Worm (Caenorhabditis elegans): Measurements from ENCODE around the gene moma-1.

moma-1 gene

DNA sequence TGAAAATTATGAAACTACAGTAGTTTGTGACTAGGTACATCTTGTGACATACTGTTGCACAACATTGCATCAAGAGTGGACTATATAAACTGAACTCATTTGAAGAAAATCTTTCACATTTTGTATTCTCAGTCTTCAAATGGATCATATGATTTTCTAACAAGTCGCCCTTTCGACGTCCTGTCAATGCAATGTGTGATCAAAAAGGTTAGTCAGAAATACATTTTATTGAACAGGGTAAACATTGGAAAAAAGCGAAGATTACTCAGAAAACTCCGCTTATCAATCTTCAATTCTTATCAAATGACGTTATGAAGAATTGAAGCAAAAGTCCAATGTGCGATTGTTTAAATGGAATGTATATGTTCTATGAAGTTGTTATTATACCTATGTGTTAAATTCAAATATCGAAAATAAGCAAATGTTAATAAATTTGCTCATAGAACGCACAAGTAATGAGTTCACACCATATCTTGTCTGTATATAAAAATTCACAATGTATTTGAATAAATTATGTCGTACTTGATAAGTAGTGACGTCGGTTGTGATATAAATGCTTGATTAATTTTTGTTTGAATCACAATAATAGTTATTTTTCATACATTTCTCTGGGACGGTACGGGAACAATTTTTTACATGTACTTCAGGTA lies 19.2 kb downstream of the moma-1 start, which contains the start of gene zip-2 (continued):
- TF ChIP-seq nhr-90 (tag; optimal IDR thresholded peaks at IDR 0.05; ENCODE audit: poor library complexity) = peak; percentile 50
- TF ChIP-seq ceh-90 (tag; optimal IDR thresholded peaks at IDR 0.05) = no peak
- no peak for TF ChIP-seq ztf-11 (tag; optimal IDR thresholded peaks at IDR 0.05)
- no peak for TF ChIP-seq unc-86 (tag; optimal IDR thresholded peaks at IDR 0.05)
- no peak for TF ChIP-seq irx-1 (tag; optimal IDR thresholded peaks at IDR 0.05)
- no peak for TF ChIP-seq mab-9 (GFP tag; IDR thresholded peaks at IDR 0.05)
- peak; percentile 52 for TF ChIP-seq nhr-71 (tag; optimal IDR thresholded peaks at IDR 0.05)
- TF ChIP-seq lin-14 (GFP tag; optimal IDR thresholded peaks at IDR 0.05) = peak; percentile 60
- TF ChIP-seq hlh-17 (GFP tag; optimal IDR thresholded peaks at IDR 0.05; ENCODE audit: borderline replicate concordance) = no peak
- peak in 2 of 6 experiments; percentile 54 to 74 for TF ChIP-seq elt-3 (tag; optimal IDR thresholded peaks at IDR 0.05)
- no peak for TF ChIP-seq snpc-4 (tag; optimal IDR thresholded peaks at IDR 0.05)
- no peak for TF ChIP-seq zip-4 (GFP tag; optimal IDR thresholded peaks at IDR 0.05)
- TF ChIP-seq nhr-19 (GFP tag; conservative IDR thresholded peaks at IDR 0.05) = no peak
- peak; percentile 36 for TF ChIP-seq snu-23 (GFP tag; optimal IDR thresholded peaks at IDR 0.05)
- no peak for TF ChIP-seq hpl-2 (GFP tag; optimal IDR thresholded peaks at IDR 0.05)
- TF ChIP-seq aly-2 (tag; optimal IDR thresholded peaks at IDR 0.05) = no peak
- TF ChIP-seq nhr-47 (tag; optimal IDR thresholded peaks at IDR 0.05) = peak; percentile 5
- no peak for TF ChIP-seq lin-15B (tag; optimal IDR thresholded peaks at IDR 0.05)
- TF ChIP-seq jun-1 (tag; optimal IDR thresholded peaks at IDR 0.05) = peak; percentile 11
- no peak for TF ChIP-seq isw-1 (GFP tag; IDR thresholded peaks at IDR 0.05)
- TF ChIP-seq nhr-12 (tag; optimal IDR thresholded peaks at IDR 0.05) = no peak
- TF ChIP-seq ceh-8 (GFP tag; optimal IDR thresholded peaks at IDR 0.05) = no peak
- TF ChIP-seq nhr-84 (tag; optimal IDR thresholded peaks at IDR 0.05) = no peak
- no peak for TF ChIP-seq F16B12.6 (tag; optimal IDR thresholded peaks at IDR 0.05)
- TF ChIP-seq nhr-77 (tag; optimal IDR thresholded peaks at IDR 0.05) = no peak
- TF ChIP-seq C04F5.9 (tag; optimal IDR thresholded peaks at IDR 0.05) = no peak
- peak; percentile 66 for TF ChIP-seq elt-2 (tag; optimal IDR thresholded peaks at IDR 0.05)
- TF ChIP-seq sptf-1 (tag; optimal IDR thresholded peaks at IDR 0.05) = no peak
- TF ChIP-seq mef-2 (tag; optimal IDR thresholded peaks at IDR 0.05) = peak; percentile 2
- TF ChIP-seq dpl-1 (GFP tag; optimal IDR thresholded peaks at IDR 0.05) = peak in 1 of 3 experiments; percentile 18
- no peak for TF ChIP-seq skn-1 (tag; optimal IDR thresholded peaks at IDR 0.05)
- TF ChIP-seq vab-15 (tag; optimal IDR thresholded peaks at IDR 0.05) = no peak

DNA sequence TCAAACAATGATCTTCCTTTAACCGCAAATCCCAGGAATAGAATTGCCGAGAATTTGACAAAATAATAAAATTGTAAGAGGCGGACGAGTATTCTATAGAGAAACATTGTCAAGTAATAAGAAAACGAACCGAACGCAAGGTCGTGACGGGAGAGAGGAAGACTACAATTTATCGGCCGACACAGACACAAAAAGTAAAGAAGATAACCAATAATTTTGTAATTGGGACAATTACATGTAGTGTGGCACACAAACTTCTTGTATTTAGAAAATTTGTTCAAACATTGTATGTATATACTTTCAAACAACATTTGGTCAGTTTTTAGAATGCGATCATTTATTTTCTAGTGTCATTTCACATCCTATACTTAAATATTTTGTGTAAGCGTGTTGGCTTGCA lies 20.2 kb downstream of the moma-1 start, which contains the start of gene ceeh-1:
Gene ceeh-1, minus strand, starts transcription at position 317 of the 400 bp plus-strand sequence.
- TF ChIP-seq F16B12.6 (tag; optimal IDR thresholded peaks at IDR 0.05) = no peak
- TF ChIP-seq C16A3.4 (tag; optimal IDR thresholded peaks at IDR 0.05) = no peak
- TF ChIP-seq grh-1 (GFP tag; IDR thresholded peaks at IDR 0.05) = no peak
- TF ChIP-seq nhr-71 (tag; optimal IDR thresholded peaks at IDR 0.05) = no peak
- TF ChIP-seq nhr-85 (tag) = peak; percentile 45
- no peak for TF ChIP-seq Y116A8C.19 (tag; optimal IDR thresholded peaks at IDR 0.05; ENCODE audit: borderline replicate concordance)
- TF ChIP-seq lsy-2 (tag; optimal IDR thresholded peaks at IDR 0.05) = peak in 1 of 2 experiments; percentile 13
- TF ChIP-seq efl-1 (optimal IDR thresholded peaks at IDR 0.05) = no peak
- no peak for TF ChIP-seq efl-1 (GFP tag; optimal IDR thresholded peaks at IDR 0.05 in 1 of 2)
- no peak for TF ChIP-seq ceh-88 (GFP tag; IDR thresholded peaks at IDR 0.05)
- no peak for TF ChIP-seq sox-4 (tag; optimal IDR thresholded peaks at IDR 0.05)
- peak in 1 of 6 experiments; percentile 27 for TF ChIP-seq elt-3 (tag; optimal IDR thresholded peaks at IDR 0.05)
- no peak for TF ChIP-seq egl-13 (tag; optimal IDR thresholded peaks at IDR 0.05)
- TF ChIP-seq unc-130 (tag; optimal IDR thresholded peaks at IDR 0.05) = no peak
- TF ChIP-seq lin-39 (tag; optimal IDR thresholded peaks at IDR 0.05) = no peak
- TF ChIP-seq rnt-1 (tag; optimal IDR thresholded peaks at IDR 0.05) = no peak
- TF ChIP-seq unc-62 (GFP tag; optimal IDR thresholded peaks at IDR 0.05) = no peak
- TF ChIP-seq nhr-77 (tag; optimal IDR thresholded peaks at IDR 0.05) = no peak
- no peak for TF ChIP-seq fos-1 (tag; optimal IDR thresholded peaks at IDR 0.05)
- no peak for TF ChIP-seq blmp-1 (tag; optimal IDR thresholded peaks at IDR 0.05)
- no peak for TF ChIP-seq nhr-28 (tag; optimal IDR thresholded peaks at IDR 0.05)
- TF ChIP-seq mab-9 (GFP tag; IDR thresholded peaks at IDR 0.05) = no peak
- TF ChIP-seq lin-14 (GFP tag; optimal IDR thresholded peaks at IDR 0.05) = peak; percentile 47
- no peak for TF ChIP-seq xbp-1 (tag; optimal IDR thresholded peaks at IDR 0.05)
- TF ChIP-seq nhr-20 (tag; optimal IDR thresholded peaks at IDR 0.05) = peak; percentile 3
- no peak for TF ChIP-seq aha-1 (tag; optimal IDR thresholded peaks at IDR 0.05)
